Fruit fly (Drosophila melanogaster) whole organism, adult: ENCODE results near the gene nero.

Source experiments
- CG11617 ChIP-seq: fragments of 200-800 bp; sonication (Bioruptor generic); optimal IDR thresholded peaks from 2 replicates; lab custom pipeline; 2017; ENCODE audit warnings: mild to moderate bottlenecking, missing biosample characterization, missing genetic modification reagents, missing genetic modification characterization
- CG12768 ChIP-seq: fragments of 200-800 bp; sonication (Bioruptor generic); optimal IDR thresholded peaks from 2 replicates; lab custom pipeline; 2017; ENCODE audit warnings: missing biosample characterization, missing genetic modification characterization, mild to moderate bottlenecking, moderate library complexity, missing genetic modification reagents
- CG14711 ChIP-seq: fragments of 200-800 bp; sonication (Bioruptor generic); optimal IDR thresholded peaks from 2 replicates; lab custom pipeline; 2018; ENCODE audit warnings: missing biosample characterization, mild to moderate bottlenecking, missing genetic modification characterization, moderate library complexity
- CG33017 ChIP-seq: fragments of 200-800 bp; sonication (Bioruptor generic); optimal IDR thresholded peaks from 2 replicates; lab custom pipeline; 2018; ENCODE audit warnings: missing biosample characterization, mild to moderate bottlenecking, missing genetic modification characterization, moderate library complexity
- CG5204 ChIP-seq: fragments of 200-800 bp; sonication (Bioruptor generic); optimal IDR thresholded peaks from 2 replicates; lab custom pipeline; 2016; ENCODE audit warnings: missing biosample characterization, missing genetic modification characterization
- Clk ChIP-seq: fragments of 200-800 bp; sonication (Bioruptor generic); optimal IDR thresholded peaks from 2 replicates; lab custom pipeline; 2017; ENCODE audit warnings: missing biosample characterization, missing genetic modification characterization
- Crg-1 ChIP-seq: fragments of 200-800 bp; sonication (Bioruptor generic); optimal IDR thresholded peaks from 2 replicates; lab custom pipeline; 2016; ENCODE audit warnings: missing biosample characterization, missing genetic modification characterization
- bab1 ChIP-seq: fragments of 200-800 bp; sonication (Bioruptor generic); optimal IDR thresholded peaks from 3 replicates; lab custom pipeline; 2019; ENCODE audit warnings: missing biosample characterization, mild to moderate bottlenecking, missing genetic modification characterization, moderate library complexity
- cnc ChIP-seq, 2 experiments: fragments of >200 bp; optimal IDR thresholded peaks; 2 replicates each; lab custom pipeline; 2017
- kay ChIP-seq: fragments of 200-800 bp; sonication (Bioruptor generic); peaks from one replicate; lab custom pipeline; 2016; ENCODE audit warnings: missing biosample characterization, missing genetic modification characterization, borderline replicate concordance
- toe ChIP-seq: fragments of 200-800 bp; sonication (Bioruptor generic); optimal IDR thresholded peaks from 2 replicates; lab custom pipeline; 2016; ENCODE audit warnings: missing biosample characterization, missing genetic modification characterization

- TF ChIP-seq bab1 (GFP tag; lab: Kevin White, UChicago) (no peak), CG33017 (tag; lab: Kevin White, UChicago) (no peak), Crg-1 (GFP tag; lab: Kevin White, UChicago) (no peak), CG12768 (GFP tag; lab: Kevin White, UChicago) (no peak), cnc (optimal IDR thresholded peaks at IDR 0.05; lab: Kevin White, UChicago) (no peak), CG5204 (no peak), Clk (GFP tag; lab: Kevin White, UChicago) (no peak), CG14711 (tag; lab: Kevin White, UChicago) (no peak), toe (no peak), kay (GFP tag; lab: Kevin White, UChicago) (peak; percentile 72), CG11617 (GFP tag; lab: Kevin White, UChicago) (peak; percentile 3)
Observed at dm6 chr3R:31715713-31716024, 31.7 kb downstream of the nero start.
